Worm (Caenorhabditis elegans): ENCODE results near the gene ttr-33.

DNA sequence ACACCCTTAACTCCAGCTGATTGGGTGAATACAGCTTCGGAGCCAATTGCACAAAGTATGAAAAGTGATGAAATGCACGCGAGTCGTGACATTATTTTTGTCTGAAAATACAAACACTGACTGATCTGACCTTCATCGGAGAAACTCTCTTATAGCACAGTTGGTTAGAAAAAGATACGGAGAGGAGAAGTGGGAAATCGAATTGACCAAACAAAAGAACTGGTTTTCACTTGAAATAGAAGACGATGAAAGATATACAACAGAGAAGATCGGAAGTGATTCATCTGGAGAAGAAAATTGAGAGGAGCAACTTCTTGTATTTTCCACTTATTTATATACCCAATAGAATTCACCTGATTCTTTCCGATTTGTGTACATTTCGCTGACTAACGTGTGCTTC is at the start of gene ttr-33:
- TF ChIP-seq nhr-12 (tag; optimal IDR thresholded peaks at IDR 0.05) (no peak), unc-62 (GFP tag; optimal IDR thresholded peaks at IDR 0.05) (no peak), nhr-76 (tag; optimal IDR thresholded peaks at IDR 0.05) (no peak), nhr-28 (tag; optimal IDR thresholded peaks at IDR 0.05) (no peak), bed-3 (GFP tag; optimal IDR thresholded peaks at IDR 0.05) (no peak), snpc-4 (tag; optimal IDR thresholded peaks at IDR 0.05) (no peak), elt-1 (tag; optimal IDR thresholded peaks at IDR 0.05; ENCODE audit: borderline replicate concordance, insufficient read depth) (no peak), nhr-2 (tag; optimal IDR thresholded peaks at IDR 0.05) (no peak), ham-2 (GFP tag; optimal IDR thresholded peaks at IDR 0.05) (no peak), ztf-11 (tag; optimal IDR thresholded peaks at IDR 0.05) (no peak)
